Worm (Caenorhabditis elegans): Measurements from ENCODE around the gene catp-5.

Gene catp-5

ce11 chrX:8089916-8090315, 8.7 kb downstream of the catp-5 start (continued):
- no peak for TF ChIP-seq Y5F2A.4 (GFP tag; optimal IDR thresholded peaks at IDR 0.05)
- TF ChIP-seq nhr-48 (tag; optimal IDR thresholded peaks at IDR 0.05): peak; percentile 43
- TF ChIP-seq lir-3 (tag; optimal IDR thresholded peaks at IDR 0.05): no peak
- no peak for TF ChIP-seq D1046.2 (GFP tag; IDR thresholded peaks at IDR 0.05)
- no peak for TF ChIP-seq daf-8 (GFP tag; IDR thresholded peaks at IDR 0.05)
- TF ChIP-seq nhr-25 (tag; optimal IDR thresholded peaks at IDR 0.05; ENCODE audit: borderline replicate concordance, insufficient read depth): no peak
- no peak for TF ChIP-seq jun-1 (tag; optimal IDR thresholded peaks at IDR 0.05)
- no peak for TF ChIP-seq vab-7 (GFP tag; IDR thresholded peaks at IDR 0.05)
- TF ChIP-seq daf-12 (tag; optimal IDR thresholded peaks at IDR 0.05): no peak
- TF ChIP-seq nhr-41 (GFP tag; IDR thresholded peaks at IDR 0.05): no peak
- TF ChIP-seq cey-2 (tag; optimal IDR thresholded peaks at IDR 0.05; ENCODE audit: borderline replicate concordance, insufficient read depth): no peak
- peak; percentile 4 for TF ChIP-seq mep-1 (tag; optimal IDR thresholded peaks at IDR 0.05)
- no peak for TF ChIP-seq spr-3 (GFP tag; optimal IDR thresholded peaks at IDR 0.05)
- no peak for TF ChIP-seq hmg-1.1 (GFP tag; IDR thresholded peaks at IDR 0.05)
- TF ChIP-seq nhr-10 (tag; optimal IDR thresholded peaks at IDR 0.05): no peak
- no peak for TF ChIP-seq pqm-1 (tag; optimal IDR thresholded peaks at IDR 0.05)
- no peak for TF ChIP-seq F26F4.8 (GFP tag; conservative IDR thresholded peaks at IDR 0.05)
- TF ChIP-seq set-16 (GFP tag; IDR thresholded peaks at IDR 0.05): no peak
- peak; percentile 59 for TF ChIP-seq nhr-11 (tag; optimal IDR thresholded peaks at IDR 0.05)
- TF ChIP-seq nhr-237 (tag; optimal IDR thresholded peaks at IDR 0.05): no peak
- no peak for TF ChIP-seq php-3 (GFP tag; IDR thresholded peaks at IDR 0.05)
- TF ChIP-seq ceh-32 (tag; optimal IDR thresholded peaks at IDR 0.05; ENCODE audit: poor library complexity): no peak
- TF ChIP-seq F44E2.7 (GFP tag; IDR thresholded peaks at IDR 0.05): no peak
- TF ChIP-seq T26A8.4 (GFP tag; IDR thresholded peaks at IDR 0.05): no peak
- no peak for TF ChIP-seq ztf-7 (tag; optimal IDR thresholded peaks at IDR 0.05)
- no peak for TF ChIP-seq ceh-62 (tag; optimal IDR thresholded peaks at IDR 0.05)
- no peak for TF ChIP-seq ceh-44 (GFP tag; IDR thresholded peaks at IDR 0.05)
- TF ChIP-seq tag-97 (GFP tag; IDR thresholded peaks at IDR 0.05): no peak
- peak; percentile 45 for TF ChIP-seq mxl-3 (GFP tag; optimal IDR thresholded peaks at IDR 0.05)
- TF ChIP-seq aha-1 (tag): no peak
- peak; percentile 9; the same call in 1 of the 2 replicates for TF ChIP-seq dmd-6 (GFP tag; IDR thresholded peaks at IDR 0.05)
- no peak for TF ChIP-seq zag-1 (tag; optimal IDR thresholded peaks at IDR 0.05)
- no peak for TF ChIP-seq mxl-2 (GFP tag; conservative IDR thresholded peaks at IDR 0.05)
- no peak for TF ChIP-seq egl-43 (GFP tag; IDR thresholded peaks at IDR 0.05)
- no peak for TF ChIP-seq ZK337.2 (GFP tag; IDR thresholded peaks at IDR 0.05)
- no peak for TF ChIP-seq daf-19 (GFP tag; conservative IDR thresholded peaks at IDR 0.05)
- TF ChIP-seq arid-1 (GFP tag; conservative IDR thresholded peaks at IDR 0.05): no peak
- no peak for TF ChIP-seq spr-1 (tag; optimal IDR thresholded peaks at IDR 0.05)
- TF ChIP-seq F10B5.3 (tag; optimal IDR thresholded peaks at IDR 0.05): no peak
- TF ChIP-seq unc-130 (GFP tag; optimal IDR thresholded peaks at IDR 0.05): no peak
- TF ChIP-seq lin-38 (GFP tag; IDR thresholded peaks at IDR 0.05): no peak
- no peak for TF ChIP-seq nhr-111 (GFP tag; optimal IDR thresholded peaks at IDR 0.05)
- TF ChIP-seq mdl-1 (tag; optimal IDR thresholded peaks at IDR 0.05): peak in 1 of 2 experiments; percentile 47
- no peak for TF ChIP-seq daf-16 (GFP tag; optimal IDR thresholded peaks at IDR 0.05)
- peak; percentile 13 for TF ChIP-seq daf-16 (tag; optimal IDR thresholded peaks at IDR 0.05)
- TF ChIP-seq lin-15B (tag; optimal IDR thresholded peaks at IDR 0.05): no peak
- TF ChIP-seq dpl-1 (GFP tag; optimal IDR thresholded peaks at IDR 0.05): no peak
- TF ChIP-seq ceh-28 (tag; optimal IDR thresholded peaks at IDR 0.05): no peak
- TF ChIP-seq snpc-1.2 (GFP tag; IDR thresholded peaks at IDR 0.05): no peak
- TF ChIP-seq hlh-11 (tag; optimal IDR thresholded peaks at IDR 0.05): peak; percentile 38
- TF ChIP-seq saeg-2 (GFP tag; IDR thresholded peaks at IDR 0.05): no peak
- TF ChIP-seq unc-39 (tag; optimal IDR thresholded peaks at IDR 0.05): no peak
- no peak for TF ChIP-seq ceh-82 (tag; optimal IDR thresholded peaks at IDR 0.05)

All from whole organism, L4 larva.